Worm (Caenorhabditis elegans) whole organism, L3 larva: ENCODE data around the gene srw-108.
A peak's percentile ranks its signal among the peaks of the same experiment; 100 is the strongest.

Experiments used
- aly-2 ChIP-seq: fragments of 150-350 bp; optimal IDR thresholded peaks from 2 replicates; lab custom pipeline; 2014; ENCODE audit warnings: missing biosample characterization, missing genetic modification characterization
- ceh-16 ChIP-seq: sonication (generic microtip); optimal IDR thresholded peaks from 2 replicates; lab custom pipeline; 2017; ENCODE audit warnings: missing biosample characterization, missing genetic modification characterization
- ceh-28 ChIP-seq: fragments of 150-350 bp; optimal IDR thresholded peaks from 2 replicates; lab custom pipeline; 2014; ENCODE audit warnings: missing biosample characterization, missing genetic modification reagents, missing genetic modification characterization
- ceh-82 ChIP-seq: fragments of 150-350 bp; optimal IDR thresholded peaks from 2 replicates; lab custom pipeline; 2014; ENCODE audit warnings: missing biosample characterization, missing genetic modification characterization
- ceh-9 ChIP-seq: sonication (generic microtip); optimal IDR thresholded peaks from 2 replicates; lab custom pipeline; 2018; ENCODE audit warnings: missing biosample characterization, missing genetic modification characterization
- egl-27 ChIP-seq: sonication (generic microtip); optimal IDR thresholded peaks from 4 replicates; lab custom pipeline; 2017; ENCODE audit warnings: missing biosample characterization, missing genetic modification reagents, missing genetic modification characterization
- egl-5 ChIP-seq: fragments of 150-350 bp; optimal IDR thresholded peaks from 2 replicates; lab custom pipeline; 2017; ENCODE audit warnings: missing biosample characterization, missing genetic modification reagents, missing genetic modification characterization, inconsistent platforms
- elt-1 ChIP-seq: fragments of 150-350 bp; optimal IDR thresholded peaks from 2 replicates; lab custom pipeline; 2014; ENCODE audit warnings: missing biosample characterization, missing genetic modification characterization
- elt-2 ChIP-seq: sonication (generic microtip); optimal IDR thresholded peaks from 2 replicates; lab custom pipeline; 2016; ENCODE audit warnings: missing genetic modification reagents, mild to moderate bottlenecking, missing genetic modification characterization, missing compliant biosample characterization
- eor-1 ChIP-seq, 2 experiments: fragments of 150-350 bp; optimal IDR thresholded peaks; 2 replicates each; lab custom pipeline; 2014 to 2018; ENCODE audit warnings: missing biosample characterization in 2 of 2, missing genetic modification characterization in 2 of 2
- fkh-2 ChIP-seq: fragments of 150-350 bp; optimal IDR thresholded peaks from 2 replicates; lab custom pipeline; 2014; ENCODE audit warnings: missing biosample characterization, missing genetic modification reagents, missing genetic modification characterization
- hmg-11 ChIP-seq: sonication (generic microtip); optimal IDR thresholded peaks from 2 replicates; lab custom pipeline; 2016; ENCODE audit warnings: missing genetic modification characterization, missing compliant biosample characterization
- jun-1 ChIP-seq: fragments of 150-350 bp; optimal IDR thresholded peaks from 2 replicates; lab custom pipeline; 2014; ENCODE audit warnings: missing biosample characterization, missing genetic modification reagents, missing genetic modification characterization
- lin-15B ChIP-seq: fragments of 150-350 bp; optimal IDR thresholded peaks from 2 replicates; lab custom pipeline; 2014; ENCODE audit warnings: missing biosample characterization, missing genetic modification characterization
- lsy-12 ChIP-seq: sonication (generic microtip); optimal IDR thresholded peaks from 2 replicates; lab custom pipeline; 2016; ENCODE audit warnings: mild to moderate bottlenecking, missing genetic modification characterization, missing compliant biosample characterization
- mdl-1 ChIP-seq: fragments of 150-350 bp; optimal IDR thresholded peaks from 2 replicates; lab custom pipeline; 2014; ENCODE audit warnings: missing biosample characterization, missing genetic modification characterization
- mml-1 ChIP-seq: fragments of 150-350 bp; sonication (generic microtip); optimal IDR thresholded peaks from 3 replicates; lab custom pipeline; 2014; ENCODE audit warnings: missing biosample characterization, missing genetic modification characterization
- nfya-1 ChIP-seq: sonication (generic microtip); optimal IDR thresholded peaks from 2 replicates; lab custom pipeline; 2017; ENCODE audit warnings: missing genetic modification characterization, mild to moderate bottlenecking, missing compliant biosample characterization, antibody characterized with exemption, moderate library complexity; ENCODE audit not compliant: insufficient read depth
- nhr-11 ChIP-seq: fragments of 150-350 bp; optimal IDR thresholded peaks from 2 replicates; lab custom pipeline; 2014; ENCODE audit warnings: missing biosample characterization, missing genetic modification characterization
- nhr-12 ChIP-seq: fragments of 150-350 bp; optimal IDR thresholded peaks from 2 replicates; lab custom pipeline; 2014; ENCODE audit warnings: missing biosample characterization, missing genetic modification characterization
- nhr-23 ChIP-seq: fragments of 150-350 bp; optimal IDR thresholded peaks from 2 replicates; lab custom pipeline; 2014; ENCODE audit warnings: missing biosample characterization, missing genetic modification reagents, missing genetic modification characterization
- nhr-237 ChIP-seq: fragments of 150-350 bp; optimal IDR thresholded peaks from 2 replicates; lab custom pipeline; 2014; ENCODE audit warnings: missing biosample characterization, missing genetic modification characterization
- nhr-28 ChIP-seq: fragments of 150-350 bp; optimal IDR thresholded peaks from 2 replicates; lab custom pipeline; 2014; ENCODE audit warnings: missing biosample characterization, missing genetic modification characterization
- nhr-43 ChIP-seq: sonication (generic microtip); optimal IDR thresholded peaks from 2 replicates; lab custom pipeline; 2016; ENCODE audit warnings: mild to moderate bottlenecking, missing genetic modification characterization, missing compliant biosample characterization; ENCODE audit not compliant: poor library complexity, severe bottlenecking
- nhr-67 ChIP-seq: fragments of 150-350 bp; optimal IDR thresholded peaks from 2 replicates; lab custom pipeline; 2014; ENCODE audit warnings: missing biosample characterization, missing genetic modification characterization
- nhr-76 ChIP-seq: fragments of 150-350 bp; sonication (generic microtip); optimal IDR thresholded peaks from 5 replicates; lab custom pipeline; 2014; ENCODE audit warnings: missing biosample characterization, missing genetic modification characterization
- pha-4 ChIP-seq: fragments of 150-350 bp; optimal IDR thresholded peaks from 2 replicates; lab custom pipeline; 2014; ENCODE audit warnings: missing biosample characterization, missing genetic modification reagents, missing genetic modification characterization
- pqm-1 ChIP-seq: fragments of 150-350 bp; optimal IDR thresholded peaks from 2 replicates; lab custom pipeline; 2017; ENCODE audit warnings: missing biosample characterization, missing genetic modification characterization, inconsistent platforms
- skn-1 ChIP-seq: fragments of 150-350 bp; optimal IDR thresholded peaks from 2 replicates; lab custom pipeline; 2014; ENCODE audit warnings: missing biosample characterization, missing genetic modification characterization
- unc-39 ChIP-seq: sonication (generic microtip); optimal IDR thresholded peaks from 4 replicates; lab custom pipeline; 2017; ENCODE audit warnings: missing biosample characterization, missing genetic modification characterization
- unc-62 ChIP-seq: fragments of 150-350 bp; sonication (generic microtip); optimal IDR thresholded peaks from 4 replicates; lab custom pipeline; 2014; ENCODE audit warnings: missing biosample characterization, missing genetic modification reagents, missing genetic modification characterization
- ztf-11 ChIP-seq: fragments of 150-350 bp; optimal IDR thresholded peaks from 2 replicates; lab custom pipeline; 2014; ENCODE audit warnings: missing biosample characterization, missing genetic modification characterization
- ztf-4 ChIP-seq: fragments of 150-350 bp; optimal IDR thresholded peaks from 2 replicates; lab custom pipeline; 2014; ENCODE audit warnings: missing biosample characterization, missing genetic modification characterization

srw-108 gene

ce11 chrV:527602-528001, at the start of gene srw-108:
Gene srw-108 (plus strand): TSS chrV:527902.
- TF ChIP-seq nhr-67 (tag; lab: Kevin White, UChicago) (no peak), unc-39 (tag; lab: Kevin White, UChicago) (no peak), nhr-12 (tag; lab: Kevin White, UChicago) (no peak), egl-27 (tag; lab: Kevin White, UChicago) (no peak), lsy-12 (tag; lab: Kevin White, UChicago) (no peak), ztf-11 (tag; lab: Kevin White, UChicago) (no peak), ceh-82 (tag; lab: Kevin White, UChicago) (no peak), nhr-11 (tag; lab: Kevin White, UChicago) (no peak), ceh-16 (tag; lab: Kevin White, UChicago) (no peak), hmg-11 (tag; lab: Kevin White, UChicago) (no peak), nhr-76 (tag; lab: Kevin White, UChicago) (no peak)
- TF ChIP-seq, all 47 proteins: peak for 0

DNA sequence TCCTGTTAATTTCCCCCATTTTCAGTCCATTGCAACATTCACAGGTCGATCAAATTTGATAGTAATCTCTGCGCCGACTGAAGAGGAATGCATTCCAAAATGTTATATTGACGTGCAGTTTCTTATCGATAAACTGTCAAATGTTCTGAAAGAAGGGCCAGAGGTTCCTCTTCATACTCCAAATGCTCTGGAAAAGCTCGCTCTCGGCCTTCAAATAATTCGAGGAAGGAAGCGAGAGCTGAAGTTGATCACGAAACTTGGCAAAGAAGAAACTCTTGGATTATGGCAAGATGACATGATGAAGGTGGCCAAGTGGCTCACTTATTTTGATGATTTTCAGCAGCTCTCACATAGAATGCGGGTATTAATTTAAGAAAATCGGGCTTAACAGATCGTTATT, 48.7 kb upstream of the srw-108 start:
- TF ChIP-seq mml-1 (no peak), skn-1 (tag; lab: Kevin White, UChicago) (no peak), nhr-67 (tag; lab: Kevin White, UChicago) (no peak), pqm-1 (no peak)
- TF ChIP-seq, all 47 proteins: peak for 0

ce11 chrV:482860-483259, 44.8 kb upstream of the srw-108 start:
- TF ChIP-seq nfya-1 (tag; lab: Kevin White, UChicago) (peak; percentile 74), eor-1 (tag; optimal IDR thresholded peaks at IDR 0.05; lab: Kevin White, UChicago) (no peak), pqm-1 (peak; percentile 0), ceh-82 (tag; lab: Kevin White, UChicago) (no peak)
- TF ChIP-seq, all 47 proteins: peak for 2

DNA sequence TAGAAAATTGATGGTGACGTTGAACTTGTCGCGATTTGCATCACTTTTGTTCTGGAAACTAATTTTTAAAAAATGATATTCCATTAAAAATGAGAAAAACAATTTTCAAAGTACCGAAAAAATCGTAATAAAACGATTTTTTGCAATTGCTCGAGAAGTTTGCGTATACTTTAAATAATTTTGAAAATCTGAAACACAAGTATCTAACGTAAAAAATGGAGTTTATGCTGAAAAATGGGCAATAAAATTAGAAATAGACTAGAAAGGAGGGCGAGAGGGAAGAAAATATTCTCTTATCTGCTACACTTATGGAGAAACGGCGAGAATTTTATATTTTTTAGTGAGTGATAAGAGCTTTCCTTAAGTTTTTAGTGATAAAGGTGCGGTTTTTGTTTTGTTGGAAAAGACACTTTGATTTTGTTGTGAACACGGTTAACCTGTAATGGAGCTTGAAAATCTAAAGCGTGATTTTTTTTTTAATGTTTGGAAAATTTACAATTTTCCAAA, 44.4 kb upstream of the srw-108 start, which contains the start of gene nhr-130:
Gene nhr-130, minus strand, starts transcription at position 51 of the 507 bp plus-strand sequence.
- no peak for TF ChIP-seq unc-39 (tag; lab: Kevin White, UChicago)
- TF ChIP-seq nhr-76 (tag; lab: Kevin White, UChicago) = no peak
- no peak for TF ChIP-seq ztf-4
- TF ChIP-seq mdl-1 = no peak
- TF ChIP-seq nhr-23 = no peak
- TF ChIP-seq egl-5 (tag; lab: Kevin White, UChicago) = no peak
- peak; percentile 90 for TF ChIP-seq elt-2 (tag; lab: Kevin White, UChicago)
- TF ChIP-seq pqm-1 = peak; percentile 77
- peak; percentile 20 for TF ChIP-seq pha-4 (tag; lab: Kevin White, UChicago)
- TF ChIP-seq hmg-11 (tag; lab: Kevin White, UChicago) = no peak
- no peak for TF ChIP-seq elt-1
- TF ChIP-seq nhr-28 (tag; lab: Kevin White, UChicago) = no peak

DNA sequence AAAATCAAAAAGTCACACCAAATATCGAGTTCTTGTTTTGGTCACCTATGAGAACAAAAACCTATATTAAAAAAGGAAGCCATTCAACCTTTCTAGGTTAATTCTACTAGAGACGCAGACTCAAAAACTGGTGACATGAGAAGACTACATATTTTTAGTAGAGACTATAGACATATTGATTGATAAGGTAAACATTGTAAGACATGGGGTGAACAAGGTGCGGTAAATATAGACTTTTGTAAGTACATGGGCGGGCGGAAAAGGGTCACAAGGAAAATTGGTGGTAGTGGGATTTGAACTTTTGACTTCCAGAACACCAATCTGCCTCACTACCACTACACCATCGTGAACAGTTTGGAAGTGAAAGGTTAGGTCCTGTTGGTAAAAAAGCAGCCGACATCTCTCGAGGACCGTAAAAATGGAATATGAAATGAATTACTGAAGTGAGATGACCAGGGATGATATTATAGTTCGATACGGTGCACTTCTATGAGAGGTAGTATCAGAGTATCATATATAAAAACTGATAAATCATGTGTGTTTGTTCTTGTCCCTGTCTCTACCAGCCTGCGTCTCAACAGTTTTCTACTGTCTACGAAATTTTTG, 43.3 kb upstream of the srw-108 start, which contains the start of gene nhr-212:
Gene nhr-212, plus strand, starts transcription at position 573 of the 606 bp plus-strand sequence.
- TF ChIP-seq unc-62 (GFP tag; lab: Kevin White, UChicago) (no peak), pha-4 (tag; lab: Kevin White, UChicago) (peak; percentile 83), hmg-11 (tag; lab: Kevin White, UChicago) (no peak), ceh-28 (peak; percentile 57), pqm-1 (peak; percentile 50), nhr-23 (peak; percentile 27), elt-2 (tag; lab: Kevin White, UChicago) (peak; percentile 40), jun-1 (tag; lab: Kevin White, UChicago) (no peak), nhr-43 (tag; lab: Kevin White, UChicago) (no peak)
- TF ChIP-seq, all 47 proteins: peak for 5

DNA sequence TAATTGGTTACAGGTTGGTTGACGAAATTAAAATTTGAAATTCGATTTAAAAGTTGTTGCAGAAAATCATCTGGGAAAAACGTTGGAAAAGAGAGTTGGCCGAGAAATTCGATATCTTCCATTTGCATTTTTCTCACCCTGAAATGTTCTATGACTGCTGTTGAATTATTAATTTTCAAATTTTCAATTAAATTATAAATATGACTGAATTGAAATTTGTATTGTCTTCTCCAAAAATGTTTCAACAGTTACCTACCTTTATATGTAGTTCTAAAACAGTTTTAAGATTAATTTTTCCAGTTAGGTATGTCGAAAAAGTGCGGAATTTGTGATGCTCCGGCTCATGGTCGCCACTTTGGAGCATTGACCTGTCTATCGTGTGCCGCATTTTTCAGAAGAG, 41.0 kb upstream of the srw-108 start, which contains the start of gene nhr-211:
Gene nhr-211, plus strand, starts transcription at position 301 of the 400 bp plus-strand sequence.
- TF ChIP-seq egl-27 (tag; lab: Kevin White, UChicago) = no peak
- TF ChIP-seq lin-15B (tag; lab: Kevin White, UChicago) = no peak
- TF ChIP-seq nhr-12 (tag; lab: Kevin White, UChicago) = no peak
- TF ChIP-seq nhr-76 (tag; lab: Kevin White, UChicago) = no peak
- TF ChIP-seq ceh-28 = no peak
- TF ChIP-seq unc-62 (GFP tag; lab: Kevin White, UChicago) = no peak
- TF ChIP-seq fkh-2 (tag; lab: Kevin White, UChicago) = no peak
- no peak for TF ChIP-seq nhr-237
- TF ChIP-seq mml-1 = no peak
- TF ChIP-seq aly-2 = no peak
- no peak for TF ChIP-seq elt-1
- TF ChIP-seq ceh-9 (tag; lab: Kevin White, UChicago) = no peak
